Worm (Caenorhabditis elegans) whole organism, late embryonic: ENCODE data around the gene nlr-1.
"Not testable (repeated sequence)": the region's sequence is repeated elsewhere in the genome, so short reads cannot be mapped to it uniquely, and the experiment has no call there.

ENCODE experiments used
- K09A11.1 ChIP-seq: sonication (generic microtip); optimal IDR thresholded peaks from 2 replicates; lab custom pipeline; 2017; ENCODE audit warnings: antibody characterized with exemption, mild to moderate bottlenecking, missing genetic modification characterization, missing compliant biosample characterization; ENCODE audit not compliant: insufficient read depth
- madf-2 ChIP-seq: sonication (generic microtip); optimal IDR thresholded peaks from 2 replicates; lab custom pipeline; 2017; ENCODE audit warnings: missing genetic modification characterization, missing compliant biosample characterization

ce11 chrIV:12138093-12138492 lies 40.0 kb downstream of the nlr-1 start, which contains the start of gene B0001.4:
- not testable (repeated sequence) for TF ChIP-seq madf-2, K09A11.1 (tag; lab: Kevin White, UChicago)
